Worm (Caenorhabditis elegans) whole organism, L2 larva: ENCODE results near the gene cpt-6.
A peak's percentile ranks its signal among the peaks of the same experiment; 100 is the strongest.

Source experiments
- F13H6.1 ChIP-seq: sonication (generic microtip); optimal IDR thresholded peaks from 2 replicates; lab custom pipeline; 2016; ENCODE audit warnings: missing genetic modification characterization, missing compliant biosample characterization
- R02D3.7 ChIP-seq: fragments of 150-350 bp; optimal IDR thresholded peaks from 2 replicates; lab custom pipeline; 2014; ENCODE audit warnings: missing biosample characterization, missing genetic modification characterization
- Y55F3AM.14 ChIP-seq: fragments of 200-800 bp; sonication (Bioruptor generic); optimal IDR thresholded peaks from 2 replicates; lab custom pipeline; 2018; ENCODE audit warnings: mild to moderate bottlenecking, missing genetic modification characterization, missing compliant biosample characterization
- ZK546.5 ChIP-seq: sonication (generic microtip); optimal IDR thresholded peaks from 2 replicates; lab custom pipeline; 2017; ENCODE audit warnings: missing biosample characterization, missing genetic modification characterization
- alr-1 ChIP-seq: fragments of 150-350 bp; optimal IDR thresholded peaks from 2 replicates; lab custom pipeline; 2014; ENCODE audit warnings: missing biosample characterization, missing genetic modification characterization
- ama-1 ChIP-seq: fragments of 150-350 bp; optimal IDR thresholded peaks from 2 replicates; lab custom pipeline; 2018; ENCODE audit warnings: inconsistent platforms
- ceh-82 ChIP-seq: fragments of 150-350 bp; optimal IDR thresholded peaks from 2 replicates; lab custom pipeline; 2014; ENCODE audit warnings: missing biosample characterization, missing genetic modification characterization
- crh-2 ChIP-seq: sonication (generic microtip); optimal IDR thresholded peaks from 2 replicates; lab custom pipeline; 2017; ENCODE audit warnings: missing biosample characterization, missing genetic modification characterization
- egl-27 ChIP-seq: sonication (generic microtip); optimal IDR thresholded peaks from 3 replicates; lab custom pipeline; 2017; ENCODE audit warnings: missing biosample characterization, missing genetic modification reagents, missing genetic modification characterization
- elt-1 ChIP-seq: fragments of 150-350 bp; optimal IDR thresholded peaks from 2 replicates; lab custom pipeline; 2014; ENCODE audit warnings: missing biosample characterization, missing genetic modification characterization
- elt-3 ChIP-seq: sonication (generic microtip); optimal IDR thresholded peaks from 2 replicates; lab custom pipeline; 2017; ENCODE audit warnings: missing biosample characterization, missing genetic modification characterization
- fos-1 ChIP-seq: fragments of 150-350 bp; optimal IDR thresholded peaks from 2 replicates; lab custom pipeline; 2014; ENCODE audit warnings: missing biosample characterization, missing genetic modification characterization
- gmeb-1 ChIP-seq: fragments of 150-350 bp; optimal IDR thresholded peaks from 2 replicates; lab custom pipeline; 2014; ENCODE audit warnings: missing biosample characterization, missing genetic modification characterization
- lin-13 ChIP-seq: fragments of 150-350 bp; optimal IDR thresholded peaks from 2 replicates; lab custom pipeline; 2014; ENCODE audit warnings: missing biosample characterization, missing genetic modification reagents, missing genetic modification characterization
- mab-5 ChIP-seq: fragments of 150-350 bp; optimal IDR thresholded peaks from 2 replicates; lab custom pipeline; 2014; ENCODE audit warnings: missing biosample characterization, missing genetic modification characterization
- mbf-1 ChIP-seq: sonication (generic microtip); optimal IDR thresholded peaks from 2 replicates; lab custom pipeline; 2017; ENCODE audit warnings: missing biosample characterization, missing genetic modification characterization
- mdl-1 ChIP-seq, 2 experiments: fragments of 150-350 bp in 1 of 2; sonication (generic microtip) in 1 of 2; optimal IDR thresholded peaks; 2 replicates each; lab custom pipeline; 2017; ENCODE audit warnings: missing biosample characterization in 2 of 2, missing genetic modification characterization in 2 of 2
- nhr-10 ChIP-seq: sonication (generic microtip); optimal IDR thresholded peaks from 2 replicates; lab custom pipeline; 2017; ENCODE audit warnings: missing biosample characterization, missing genetic modification characterization
- nhr-129 ChIP-seq: fragments of 150-350 bp; optimal IDR thresholded peaks from 2 replicates; lab custom pipeline; 2014; ENCODE audit warnings: missing biosample characterization, missing genetic modification characterization
- nhr-23 ChIP-seq: fragments of 150-350 bp; optimal IDR thresholded peaks from 2 replicates; lab custom pipeline; 2014; ENCODE audit warnings: missing biosample characterization, missing genetic modification reagents, missing genetic modification characterization
- nhr-25 ChIP-seq: fragments of 150-350 bp; sonication (generic microtip); optimal IDR thresholded peaks from 3 replicates; lab custom pipeline; 2014; ENCODE audit warnings: missing biosample characterization, missing genetic modification characterization
- nhr-6 ChIP-seq: fragments of 150-350 bp; optimal IDR thresholded peaks from 2 replicates; lab custom pipeline; 2014; ENCODE audit warnings: missing biosample characterization, missing genetic modification characterization
- nhr-77 ChIP-seq: fragments of 150-350 bp; optimal IDR thresholded peaks from 2 replicates; lab custom pipeline; 2014; ENCODE audit warnings: missing biosample characterization, missing genetic modification characterization
- peb-1 ChIP-seq: fragments of 150-350 bp; optimal IDR thresholded peaks from 2 replicates; lab custom pipeline; 2014; ENCODE audit warnings: missing biosample characterization, missing genetic modification characterization
- sem-4 ChIP-seq: fragments of 150-350 bp; optimal IDR thresholded peaks from 2 replicates; lab custom pipeline; 2014; ENCODE audit warnings: missing biosample characterization, missing genetic modification reagents, missing genetic modification characterization
- skn-1 ChIP-seq: sonication (generic microtip); optimal IDR thresholded peaks from 2 replicates; lab custom pipeline; 2017; ENCODE audit warnings: missing biosample characterization, missing genetic modification characterization
- sma-3 ChIP-seq: sonication (generic microtip); optimal IDR thresholded peaks from 2 replicates; lab custom pipeline; 2016; ENCODE audit warnings: missing genetic modification reagents, missing genetic modification characterization, missing compliant biosample characterization
- sma-9 ChIP-seq, 2 experiments: fragments of 150-350 bp in 1 of 2; sonication (generic microtip) in 1 of 2; optimal IDR thresholded peaks; 2 replicates each; lab custom pipeline; 2014 to 2016; ENCODE audit warnings: missing genetic modification characterization in 2 of 2, mild to moderate bottlenecking in 1 of 2, missing biosample characterization in 1 of 2, missing compliant biosample characterization in 1 of 2, missing genetic modification reagents in 1 of 2, moderate library complexity in 1 of 2
- snpc-4 ChIP-seq: fragments of 150-350 bp; optimal IDR thresholded peaks from 2 replicates; lab custom pipeline; 2014; ENCODE audit warnings: missing biosample characterization, missing genetic modification characterization
- unc-39 ChIP-seq: fragments of 150-350 bp; optimal IDR thresholded peaks from 2 replicates; lab custom pipeline; 2014; ENCODE audit warnings: missing biosample characterization, missing genetic modification characterization
- unc-62 ChIP-seq: fragments of 150-350 bp; optimal IDR thresholded peaks from 2 replicates; lab custom pipeline; 2014; ENCODE audit warnings: missing biosample characterization, missing genetic modification reagents, missing genetic modification characterization
- zag-1 ChIP-seq: fragments of 150-350 bp; optimal IDR thresholded peaks from 2 replicates; lab custom pipeline; 2014; ENCODE audit warnings: missing biosample characterization, missing genetic modification characterization
- ztf-1 ChIP-seq: fragments of 200-800 bp; sonication (Bioruptor generic); conservative IDR thresholded peaks from 2 replicates; pipeline ENCODE4 v1.3.6; 2022; ENCODE audit warnings: missing genetic modification characterization, missing compliant biosample characterization
- ztf-11 ChIP-seq: sonication (generic microtip); optimal IDR thresholded peaks from 2 replicates; lab custom pipeline; 2017; ENCODE audit warnings: missing biosample characterization, missing genetic modification characterization

The cpt-6 gene

ce11 chrV:6498441-6498840 lies 4.7 kb upstream of the cpt-6 start:
- TF ChIP-seq nhr-129 (tag; lab: Kevin White, UChicago), result peak; percentile 2
- no peak for TF ChIP-seq mbf-1 (tag; lab: Kevin White, UChicago)

DNA sequence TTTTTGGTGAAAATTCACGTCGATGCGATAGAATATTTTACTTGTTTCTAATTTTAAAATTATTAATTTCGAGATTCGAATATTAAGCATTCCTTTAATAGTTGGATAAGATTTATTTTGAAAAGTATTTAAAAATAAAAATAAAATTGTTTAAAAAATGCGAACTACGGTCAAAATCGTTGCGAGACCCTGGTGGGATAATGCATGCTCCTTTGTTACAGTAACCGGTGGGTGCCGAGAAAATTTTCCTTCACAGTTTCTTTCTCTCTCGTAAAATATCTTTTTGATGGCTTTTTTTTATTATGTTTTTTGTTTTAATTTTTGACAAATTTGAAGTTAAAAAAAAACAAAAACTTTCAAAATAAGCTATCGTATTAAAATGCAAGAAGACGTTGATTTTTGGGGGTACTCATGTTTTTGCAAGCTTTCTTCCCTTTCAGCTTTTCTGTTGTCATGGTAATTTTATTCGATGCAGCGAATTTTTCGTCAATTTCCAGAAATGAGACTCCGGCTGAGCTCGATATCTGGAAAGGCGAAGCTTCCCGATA lies 3.0 kb upstream of the cpt-6 start, which contains the start of gene dgtr-1:
Gene dgtr-1, plus strand, starts transcription at position 498 of the 548 bp plus-strand sequence.
- no peak for TF ChIP-seq mdl-1 (tag; optimal IDR thresholded peaks at IDR 0.05; lab: Kevin White, UChicago)
- TF ChIP-seq ztf-11 (tag; lab: Kevin White, UChicago), result no peak
- TF ChIP-seq gmeb-1 (tag; lab: Kevin White, UChicago), result no peak
- no peak for TF ChIP-seq unc-62 (GFP tag; lab: Kevin White, UChicago)
- TF ChIP-seq ceh-82 (tag; lab: Kevin White, UChicago), result no peak
- no peak for TF ChIP-seq sma-9 (GFP tag; optimal IDR thresholded peaks at IDR 0.05; lab: Kevin White, UChicago)
- no peak for TF ChIP-seq sma-9 (tag; optimal IDR thresholded peaks at IDR 0.05; lab: Kevin White, UChicago)
- no peak for TF ChIP-seq ZK546.5 (tag; lab: Kevin White, UChicago)
- TF ChIP-seq elt-1 (tag; lab: Kevin White, UChicago), result no peak
- no peak for TF ChIP-seq ama-1 (lab: Kevin White, UChicago)
- TF ChIP-seq sma-3 (GFP tag; lab: Kevin White, UChicago), result no peak
- TF ChIP-seq mbf-1 (tag; lab: Kevin White, UChicago), result no peak

DNA sequence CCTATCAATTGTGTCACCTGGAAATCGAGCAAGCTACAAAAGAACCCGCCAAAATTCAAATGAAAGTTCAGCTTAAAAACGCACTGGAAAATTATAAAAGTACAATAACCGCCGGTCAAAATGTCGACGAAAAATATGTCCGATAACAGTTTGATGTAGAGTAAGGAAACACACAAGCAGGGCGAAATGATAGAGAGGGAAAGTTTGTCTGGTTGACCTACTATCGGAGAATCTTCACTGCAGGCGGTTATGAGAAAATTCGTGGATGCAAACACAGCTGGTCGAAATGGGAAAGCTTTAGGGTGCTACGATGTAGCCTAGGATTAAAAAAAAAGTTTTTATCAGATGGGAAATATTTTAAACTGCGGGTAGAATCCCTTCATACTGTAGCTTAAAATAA lies 1.6 kb upstream of the cpt-6 start:
- no peak for TF ChIP-seq nhr-25 (tag; lab: Kevin White, UChicago)
- TF ChIP-seq fos-1 (tag; lab: Kevin White, UChicago), result peak; percentile 18

DNA sequence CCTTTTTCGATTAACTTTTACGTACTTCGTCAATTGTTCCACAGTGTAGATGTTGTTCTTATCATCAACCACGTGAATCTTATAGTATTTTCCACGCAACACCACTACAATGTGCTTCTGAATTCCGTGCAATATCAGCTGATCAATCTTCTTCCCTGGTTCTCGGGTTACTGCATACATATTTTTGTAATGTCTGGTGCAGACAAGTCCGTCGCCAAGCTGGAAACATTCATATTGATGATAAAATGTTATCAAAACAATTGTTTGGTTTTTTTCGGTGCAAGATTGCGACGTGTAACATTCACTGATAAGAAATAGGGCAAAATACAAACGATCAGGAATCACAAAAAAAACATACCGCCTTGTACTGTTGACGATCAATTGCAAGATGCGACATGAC lies 1.2 kb downstream of the cpt-6 start:
- peak; percentile 39 for TF ChIP-seq sma-9 (GFP tag; optimal IDR thresholded peaks at IDR 0.05; lab: Kevin White, UChicago)
- no peak for TF ChIP-seq sma-9 (tag; optimal IDR thresholded peaks at IDR 0.05; lab: Kevin White, UChicago)
- TF ChIP-seq egl-27 (tag; lab: Kevin White, UChicago), result no peak
- peak; percentile 60 for TF ChIP-seq crh-2 (tag; lab: Kevin White, UChicago)
- TF ChIP-seq nhr-129 (tag; lab: Kevin White, UChicago), result no peak
- peak; percentile 47 for TF ChIP-seq fos-1 (tag; lab: Kevin White, UChicago)
- TF ChIP-seq unc-62 (GFP tag; lab: Kevin White, UChicago), result no peak
- no peak for TF ChIP-seq sma-3 (GFP tag; lab: Kevin White, UChicago)

- no peak for TF ChIP-seq ztf-11 (tag; lab: Kevin White, UChicago)
- TF ChIP-seq fos-1 (tag; lab: Kevin White, UChicago), result peak; percentile 87
- no peak for TF ChIP-seq mab-5 (tag; lab: Kevin White, UChicago)
- peak; percentile 66 for TF ChIP-seq sma-9 (GFP tag; optimal IDR thresholded peaks at IDR 0.05; lab: Kevin White, UChicago)
- no peak for TF ChIP-seq sma-9 (tag; optimal IDR thresholded peaks at IDR 0.05; lab: Kevin White, UChicago)
- peak; percentile 55 for TF ChIP-seq crh-2 (tag; lab: Kevin White, UChicago)
- peak; percentile 33 for TF ChIP-seq gmeb-1 (tag; lab: Kevin White, UChicago)
- TF ChIP-seq nhr-77 (tag; lab: Kevin White, UChicago), result no peak
- TF ChIP-seq nhr-6 (tag; lab: Kevin White, UChicago), result no peak
- peak; percentile 1 for TF ChIP-seq F13H6.1
Measured at ce11 chrV:6488849-6489248, 4.9 kb downstream of the cpt-6 start, which contains the start of gene lec-10. Gene lec-10 (minus strand): TSS chrV:6489120.

DNA sequence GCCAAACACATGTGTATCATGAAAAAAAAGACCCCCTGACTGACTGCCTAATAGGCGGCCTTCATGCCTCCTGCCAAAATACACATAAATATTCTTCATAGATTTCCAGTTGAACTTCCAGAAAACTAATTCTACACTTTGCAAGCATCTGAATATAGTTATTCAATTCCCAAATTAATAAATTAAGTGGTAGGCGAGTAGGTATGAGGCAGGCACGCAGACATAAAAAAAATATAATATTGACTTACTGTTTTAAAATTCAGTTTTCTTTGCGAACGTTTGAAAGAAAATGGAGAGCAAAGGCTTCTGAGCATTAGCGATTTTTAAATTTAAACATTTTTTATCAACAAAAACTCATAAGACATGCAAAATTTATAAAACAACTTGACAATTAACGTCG lies 5.8 kb downstream of the cpt-6 start:
- TF ChIP-seq lin-13 (GFP tag; lab: Kevin White, UChicago), result peak; percentile 44
- TF ChIP-seq F13H6.1, result no peak
- no peak for TF ChIP-seq zag-1 (tag; lab: Kevin White, UChicago)
- no peak for TF ChIP-seq peb-1
- no peak for TF ChIP-seq ztf-11 (tag; lab: Kevin White, UChicago)
- peak; percentile 41 for TF ChIP-seq gmeb-1 (tag; lab: Kevin White, UChicago)
- TF ChIP-seq nhr-10 (tag; lab: Kevin White, UChicago), result no peak
- TF ChIP-seq crh-2 (tag; lab: Kevin White, UChicago), result peak; percentile 67
- no peak for TF ChIP-seq nhr-6 (tag; lab: Kevin White, UChicago)
- TF ChIP-seq ama-1 (lab: Kevin White, UChicago), result peak; percentile 33

DNA sequence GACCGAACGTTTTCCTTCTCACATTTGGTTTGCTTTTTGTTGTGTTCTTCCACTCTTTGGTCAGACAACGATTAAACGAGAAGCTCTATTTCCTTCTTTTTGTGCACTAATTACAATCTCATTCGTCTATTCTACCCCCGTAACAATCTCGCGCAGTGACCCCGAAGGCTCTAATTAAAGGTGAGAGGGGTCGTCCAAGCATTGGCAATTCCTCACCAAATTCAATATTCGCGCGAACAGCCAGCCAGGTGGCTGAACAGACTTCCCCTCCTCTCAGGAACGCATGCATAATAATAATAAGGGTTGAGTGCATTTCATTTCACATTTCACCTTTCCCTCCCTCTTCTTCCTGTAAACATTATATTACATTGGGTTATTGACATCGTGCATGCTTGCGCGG lies 8.6 kb downstream of the cpt-6 start:
- no peak for TF ChIP-seq zag-1 (tag; lab: Kevin White, UChicago)
- no peak for TF ChIP-seq nhr-77 (tag; lab: Kevin White, UChicago)
- no peak for TF ChIP-seq nhr-23 (tag; lab: Kevin White, UChicago)
- TF ChIP-seq nhr-10 (tag; lab: Kevin White, UChicago), result no peak
- TF ChIP-seq crh-2 (tag; lab: Kevin White, UChicago), result no peak
- no peak for TF ChIP-seq ztf-1 (GFP tag; lab: Robert Waterston, UW)
- no peak for TF ChIP-seq gmeb-1 (tag; lab: Kevin White, UChicago)
- no peak for TF ChIP-seq skn-1 (tag; lab: Kevin White, UChicago)
- TF ChIP-seq elt-3 (tag; lab: Kevin White, UChicago), result no peak
- no peak for TF ChIP-seq sem-4 (tag; lab: Kevin White, UChicago)
- TF ChIP-seq alr-1 (tag; lab: Kevin White, UChicago), result no peak
- TF ChIP-seq ama-1 (lab: Kevin White, UChicago), result no peak
- no peak for TF ChIP-seq snpc-4 (tag; lab: Kevin White, UChicago)
- TF ChIP-seq unc-39 (tag; lab: Kevin White, UChicago), result no peak
- TF ChIP-seq mab-5 (tag; lab: Kevin White, UChicago), result no peak
- TF ChIP-seq ztf-11 (tag; lab: Kevin White, UChicago), result no peak
- TF ChIP-seq R02D3.7 (tag; lab: Kevin White, UChicago), result no peak
- no peak for TF ChIP-seq Y55F3AM.14 (GFP tag; lab: Kevin White, UChicago)
- TF ChIP-seq mbf-1 (tag; lab: Kevin White, UChicago), result no peak
- TF ChIP-seq nhr-6 (tag; lab: Kevin White, UChicago), result no peak
